Fruit fly (Drosophila melanogaster) whole organism, embryonic: ENCODE measurements around the gene Srp9.

Experiments
- CG13287 ChIP-seq: fragments of 200-800 bp; sonication (Bioruptor generic); IDR thresholded peaks from 2 replicates; pipeline ENCODE4 v1.3.6; 2022; ENCODE audit warnings: missing biosample characterization, missing genetic modification characterization; ENCODE audit not compliant: partially characterized antibody
- CG17829 ChIP-seq: fragments of 200-800 bp; optimal IDR thresholded peaks from 2 replicates; lab custom pipeline; 2019; ENCODE audit warnings: missing biosample characterization, mild to moderate bottlenecking, missing genetic modification characterization, moderate library complexity
- CG2116 ChIP-seq: fragments of 200-800 bp; sonication (Bioruptor generic); optimal IDR thresholded peaks from 3 replicates; lab custom pipeline; 2018; ENCODE audit warnings: missing biosample characterization, mild to moderate bottlenecking, missing genetic modification characterization
- CG4328 ChIP-seq: fragments of 200-800 bp; sonication (Bioruptor generic); optimal IDR thresholded peaks from 3 replicates; lab custom pipeline; 2017; ENCODE audit warnings: missing biosample characterization, missing genetic modification reagents, missing genetic modification characterization
- CG5180 ChIP-seq: fragments of 200-800 bp; sonication (Bioruptor generic); optimal IDR thresholded peaks from 3 replicates; lab custom pipeline; 2017; ENCODE audit warnings: missing biosample characterization, missing genetic modification characterization, mild to moderate bottlenecking, moderate library complexity, missing genetic modification reagents
- CG6254 ChIP-seq: fragments of 200-800 bp; sonication (Bioruptor generic); optimal IDR thresholded peaks from 3 replicates; lab custom pipeline; 2017; ENCODE audit warnings: mild to moderate bottlenecking, missing biosample characterization, missing genetic modification reagents, missing genetic modification characterization
- CG9817 ChIP-seq: fragments of 200-800 bp; sonication (Bioruptor generic); optimal IDR thresholded peaks from 2 replicates; lab custom pipeline; 2018; ENCODE audit warnings: missing biosample characterization, mild to moderate bottlenecking, missing genetic modification characterization, moderate library complexity
- Drgx ChIP-seq: fragments of 200-800 bp; sonication (Bioruptor generic); IDR thresholded peaks from 2 replicates; pipeline ENCODE4 v1.3.6; 2022; ENCODE audit warnings: missing biosample characterization, missing genetic modification characterization
- MESR4 ChIP-seq: fragments of 200-800 bp; sonication (Bioruptor generic); optimal IDR thresholded peaks from 2 replicates; lab custom pipeline; 2018; ENCODE audit warnings: missing biosample characterization, mild to moderate bottlenecking, missing genetic modification characterization, moderate library complexity
- esg ChIP-seq: fragments of 200-800 bp; sonication (Bioruptor generic); conservative IDR thresholded peaks from 2 replicates; pipeline ENCODE4 v1.3.6; 2022; ENCODE audit warnings: missing biosample characterization, missing genetic modification characterization
- gt ChIP-seq: fragments of 200-800 bp; sonication (Bioruptor generic); IDR thresholded peaks from 2 replicates; pipeline ENCODE4 v1.3.6; 2022; ENCODE audit warnings: missing biosample characterization, missing genetic modification characterization
- salm ChIP-seq: fragments of 200-800 bp; sonication (Bioruptor generic); optimal IDR thresholded peaks from 2 replicates; lab custom pipeline; 2018; ENCODE audit warnings: missing biosample characterization, mild to moderate bottlenecking, missing genetic modification characterization

dm6 chr3L:7961973-7962753, 26.0 kb downstream of the Srp9 start:
- TF ChIP-seq CG17829 (peak; percentile 57), CG4328 (GFP tag; lab: Kevin White, UChicago) (no peak), MESR4 (GFP tag; lab: Kevin White, UChicago) (no peak), salm (tag; lab: Kevin White, UChicago) (peak; percentile 84), gt (GFP tag; lab: Robert Waterston, UW) (no peak), esg (GFP tag; lab: Robert Waterston, UW) (no peak), CG6254 (GFP tag; lab: Kevin White, UChicago) (peak; percentile 37), CG2116 (GFP tag; lab: Kevin White, UChicago) (no peak), CG5180 (GFP tag; lab: Kevin White, UChicago) (no peak), CG13287 (GFP tag; lab: Robert Waterston, UW) (no peak), CG9817 (tag; lab: Kevin White, UChicago) (no peak), Drgx (GFP tag; lab: Robert Waterston, UW) (0 out of 2 replicates have a peak, but pooled peaks have one; percentile 18)
